Fruit fly (Drosophila melanogaster) whole organism, pupa: ENCODE measurements around the gene ATPsynepsilonL.
A peak's percentile ranks its signal among the peaks of the same experiment; 100 is the strongest.

Source experiments
- CG10348 ChIP-seq: fragments of 200-800 bp; sonication (Bioruptor generic); IDR thresholded peaks from 2 replicates; pipeline ENCODE4 v1.3.6; 2022; ENCODE audit warnings: missing biosample characterization, missing genetic modification characterization
- CG12605 ChIP-seq: fragments of 200-800 bp; sonication (Bioruptor generic); IDR thresholded peaks from 2 replicates; pipeline ENCODE4 v1.3.6; 2022; ENCODE audit warnings: missing biosample characterization, missing genetic modification characterization
- CG13204 ChIP-seq: fragments of 200-800 bp; sonication (Bioruptor generic); optimal IDR thresholded peaks from 2 replicates; lab custom pipeline; 2018; ENCODE audit warnings: missing biosample characterization, mild to moderate bottlenecking, missing genetic modification characterization, moderate library complexity
- CG14655 ChIP-seq: fragments of 200-800 bp; sonication (Bioruptor generic); optimal IDR thresholded peaks from 3 replicates; lab custom pipeline; 2017; ENCODE audit warnings: mild to moderate bottlenecking, missing biosample characterization, missing genetic modification reagents, missing genetic modification characterization
- CG15710 ChIP-seq: fragments of 200-800 bp; sonication (Bioruptor generic); optimal IDR thresholded peaks from 2 replicates; lab custom pipeline; 2018; ENCODE audit warnings: missing biosample characterization, mild to moderate bottlenecking, missing genetic modification characterization, moderate library complexity
- CG17806 ChIP-seq: fragments of 200-800 bp; sonication (Bioruptor generic); optimal IDR thresholded peaks from 2 replicates; lab custom pipeline; 2018; ENCODE audit warnings: missing biosample characterization, mild to moderate bottlenecking, missing genetic modification characterization, moderate library complexity
- CG32121 ChIP-seq: fragments of 200-800 bp; sonication (Bioruptor generic); IDR thresholded peaks from 2 replicates; pipeline ENCODE4 v1.3.6; 2022; ENCODE audit warnings: missing biosample characterization, missing genetic modification characterization
- CG34367 ChIP-seq: fragments of 200-800 bp; sonication (Bioruptor generic); optimal IDR thresholded peaks from 2 replicates; lab custom pipeline; 2018; ENCODE audit warnings: missing biosample characterization, mild to moderate bottlenecking, missing genetic modification characterization
- CG4496 ChIP-seq: fragments of 200-800 bp; sonication (Bioruptor generic); IDR thresholded peaks from 3 replicates; pipeline ENCODE4 v1.3.6; 2022; ENCODE audit warnings: missing biosample characterization, missing genetic modification characterization
- CG8159 ChIP-seq: fragments of 200-800 bp; sonication (Bioruptor generic); optimal IDR thresholded peaks from 3 replicates; lab custom pipeline; 2018; ENCODE audit warnings: missing biosample characterization, mild to moderate bottlenecking, missing genetic modification characterization, moderate library complexity
- CG8301 ChIP-seq: fragments of 200-800 bp; sonication (Bioruptor generic); optimal IDR thresholded peaks from 2 replicates; lab custom pipeline; 2018; ENCODE audit warnings: missing biosample characterization, mild to moderate bottlenecking, missing genetic modification characterization
- CG9948 ChIP-seq: fragments of 200-800 bp; sonication (Bioruptor generic); optimal IDR thresholded peaks from 2 replicates; lab custom pipeline; 2018; ENCODE audit warnings: missing biosample characterization, mild to moderate bottlenecking, missing genetic modification characterization, moderate library complexity
- D1 ChIP-seq: fragments of 200-800 bp; sonication (Bioruptor generic); optimal IDR thresholded peaks from 2 replicates; lab custom pipeline; 2018; ENCODE audit warnings: missing biosample characterization, mild to moderate bottlenecking, missing genetic modification characterization, moderate library complexity
- EcR ChIP-seq: fragments of 200-800 bp; sonication (Bioruptor generic); optimal IDR thresholded peaks from 3 replicates; lab custom pipeline; 2019; ENCODE audit warnings: missing biosample characterization, missing genetic modification characterization, mild to moderate bottlenecking, moderate library complexity, missing genetic modification reagents
- Ets98B ChIP-seq: fragments of 200-800 bp; sonication (Bioruptor generic); IDR thresholded peaks from 2 replicates; pipeline ENCODE4 v1.3.6; 2022; ENCODE audit warnings: missing biosample characterization, missing genetic modification characterization
- Pif1A ChIP-seq: fragments of 200-800 bp; sonication (Bioruptor generic); optimal IDR thresholded peaks from 3 replicates; lab custom pipeline; 2016; ENCODE audit warnings: missing biosample characterization, missing genetic modification characterization
- Pif1B ChIP-seq: fragments of 200-800 bp; sonication (Bioruptor generic); optimal IDR thresholded peaks from 3 replicates; lab custom pipeline; 2016; ENCODE audit warnings: missing biosample characterization, missing genetic modification characterization
- Snoo ChIP-seq: fragments of 200-800 bp; sonication (Bioruptor generic); optimal IDR thresholded peaks from 3 replicates; lab custom pipeline; 2017; ENCODE audit warnings: missing biosample characterization, mild to moderate bottlenecking, missing genetic modification characterization, inconsistent platforms
- fd96Ca ChIP-seq: fragments of 200-800 bp; sonication (Bioruptor generic); IDR thresholded peaks from 3 replicates; pipeline ENCODE4 v1.3.6; 2022; ENCODE audit warnings: missing biosample characterization, missing genetic modification characterization
- gl ChIP-seq: fragments of 200-800 bp; sonication (Bioruptor generic); optimal IDR thresholded peaks from 2 replicates; lab custom pipeline; 2018; ENCODE audit warnings: missing biosample characterization, mild to moderate bottlenecking, missing genetic modification characterization
- rn ChIP-seq: fragments of 200-800 bp; sonication (Bioruptor generic); IDR thresholded peaks from 2 replicates; pipeline ENCODE4 v1.3.6; 2022; ENCODE audit warnings: missing biosample characterization, missing genetic modification characterization

The ATPsynepsilonL gene

dm6 chr3R:10124764-10125163 lies 3.2 kb downstream of the ATPsynepsilonL start:
- TF ChIP-seq fd96Ca (0 out of 3 replicates have a peak, but pooled peaks have one; percentile 29), CG34367 (tag; lab: Kevin White, UChicago) (no peak), Ets98B (peak; percentile 42; the same call in 1 of the 2 replicates), EcR (GFP tag; lab: Kevin White, UChicago) (no peak), CG14655 (peak; percentile 52), CG4496 (GFP tag; lab: Robert Waterston, UW) (peak; percentile 41; the same call in 1 of the 3 replicates), Pif1A (no peak), gl (tag; lab: Kevin White, UChicago) (no peak), CG15710 (tag; lab: Kevin White, UChicago) (no peak), Snoo (tag; lab: Kevin White, UChicago) (no peak), CG13204 (no peak), CG32121 (GFP tag; lab: Robert Waterston, UW) (no peak), CG8301 (tag; lab: Kevin White, UChicago) (peak; percentile 45), D1 (tag; lab: Kevin White, UChicago) (no peak)

- TF ChIP-seq CG4496 (GFP tag; lab: Robert Waterston, UW) (0 out of 3 replicates have a peak, but pooled peaks have one; percentile 41), CG15710 (tag; lab: Kevin White, UChicago) (no peak), EcR (GFP tag; lab: Kevin White, UChicago) (peak; percentile 41), Ets98B (peak; percentile 63; the same call in 1 of the 2 replicates), Pif1A (no peak), Pif1B (GFP tag; lab: Kevin White, UChicago) (peak; percentile 50), gl (tag; lab: Kevin White, UChicago) (peak; percentile 11), CG32121 (GFP tag; lab: Robert Waterston, UW) (0 out of 2 replicates have a peak, but pooled peaks have one; percentile 13), fd96Ca (peak; percentile 25; the same call in 1 of the 3 replicates)
- TF ChIP-seq, all 21 proteins: peak for 7
Observed at dm6 chr3R:10125477-10125876, 3.9 kb downstream of the ATPsynepsilonL start, which contains the start of gene knk. Gene knk (minus strand): TSS chr3R:10125664.

dm6 chr3R:10130091-10130490 lies 8.5 kb downstream of the ATPsynepsilonL start:
- TF ChIP-seq CG10348 (peak; percentile 38; the same call in 1 of the 2 replicates), CG14655 (peak; percentile 59), CG34367 (tag; lab: Kevin White, UChicago) (peak; percentile 24), D1 (tag; lab: Kevin White, UChicago) (no peak), Pif1B (GFP tag; lab: Kevin White, UChicago) (peak; percentile 43), CG9948 (tag; lab: Kevin White, UChicago) (peak; percentile 45), CG8301 (tag; lab: Kevin White, UChicago) (peak; percentile 64), CG13204 (no peak), CG32121 (GFP tag; lab: Robert Waterston, UW) (peak; percentile 90), EcR (GFP tag; lab: Kevin White, UChicago) (no peak), fd96Ca (no peak), Snoo (tag; lab: Kevin White, UChicago) (peak; percentile 43), rn (GFP tag; lab: Robert Waterston, UW) (peak; percentile 68), CG15710 (tag; lab: Kevin White, UChicago) (peak; percentile 40), CG12605 (GFP tag; lab: Robert Waterston, UW) (peak; percentile 70), gl (tag; lab: Kevin White, UChicago) (no peak), Ets98B (peak; percentile 87), Pif1A (peak; percentile 61), CG8159 (tag; lab: Kevin White, UChicago) (peak; percentile 56), CG4496 (GFP tag; lab: Robert Waterston, UW) (peak; percentile 80; the same call in 2 of the 3 replicates), CG17806 (tag; lab: Kevin White, UChicago) (peak; percentile 58)

- no peak for TF ChIP-seq CG9948 (tag; lab: Kevin White, UChicago)
- TF ChIP-seq, all 21 proteins: peak for 0
Observed at dm6 chr3R:10130975-10131529, 9.5 kb downstream of the ATPsynepsilonL start.

dm6 chr3R:10132906-10133416 lies 11.4 kb downstream of the ATPsynepsilonL start:
- peak; percentile 11 for TF ChIP-seq CG9948 (tag; lab: Kevin White, UChicago)
- TF ChIP-seq Pif1B (GFP tag; lab: Kevin White, UChicago): peak; percentile 1
- TF ChIP-seq CG17806 (tag; lab: Kevin White, UChicago): peak; percentile 20
- TF ChIP-seq EcR (GFP tag; lab: Kevin White, UChicago): peak; percentile 31
- TF ChIP-seq CG8301 (tag; lab: Kevin White, UChicago): peak; percentile 15
- TF ChIP-seq Pif1A: peak; percentile 12
- TF ChIP-seq Ets98B: no peak
- peak; percentile 5 for TF ChIP-seq CG8159 (tag; lab: Kevin White, UChicago)
- TF ChIP-seq CG14655: peak; percentile 21
- no peak for TF ChIP-seq fd96Ca
- TF ChIP-seq Snoo (tag; lab: Kevin White, UChicago): peak; percentile 8
- peak; percentile 76 for TF ChIP-seq CG13204
- TF ChIP-seq CG10348: no peak
